Fruit fly (Drosophila melanogaster) whole organism, embryonic: ENCODE data around the gene dgt6.

Source experiments
- ATbp ChIP-seq: fragments of 200-800 bp; sonication (Bioruptor generic); optimal IDR thresholded peaks from 2 replicates; lab custom pipeline; 2017; ENCODE audit warnings: missing biosample characterization, mild to moderate bottlenecking, missing genetic modification characterization, missing genetic modification reagents
- Awh ChIP-seq: fragments of 200-800 bp; sonication (Bioruptor generic); IDR thresholded peaks from 2 replicates; pipeline ENCODE4, ENCODE4 v1.3.6; 2022; ENCODE audit warnings: missing biosample characterization, missing genetic modification characterization
- CG10147 ChIP-seq: fragments of 200-800 bp; sonication (Bioruptor generic); optimal IDR thresholded peaks from 2 replicates; lab custom pipeline; 2019; ENCODE audit warnings: missing biosample characterization, mild to moderate bottlenecking, missing genetic modification characterization, moderate library complexity
- CG10321 ChIP-seq: fragments of 200-800 bp; sonication (Bioruptor generic); IDR thresholded peaks from 2 replicates; pipeline ENCODE4 v1.3.6; 2022; ENCODE audit warnings: missing biosample characterization, missing genetic modification characterization
- CG10431 ChIP-seq: fragments of 200-800 bp; sonication (Bioruptor generic); optimal IDR thresholded peaks from 3 replicates; lab custom pipeline; 2018; ENCODE audit warnings: missing biosample characterization, mild to moderate bottlenecking, missing genetic modification characterization
- CG12942 ChIP-seq: fragments of 200-800 bp; sonication (Bioruptor generic); optimal IDR thresholded peaks from 3 replicates; lab custom pipeline; 2016; ENCODE audit warnings: missing biosample characterization, missing genetic modification characterization
- CG13894 ChIP-seq: fragments of 200-800 bp; sonication (Bioruptor generic); optimal IDR thresholded peaks from 3 replicates; lab custom pipeline; 2018; ENCODE audit warnings: missing biosample characterization, mild to moderate bottlenecking, missing genetic modification characterization, moderate library complexity
- CG15479 ChIP-seq: fragments of 200-800 bp; sonication (Bioruptor generic); optimal IDR thresholded peaks from 3 replicates; lab custom pipeline; 2019; ENCODE audit warnings: missing biosample characterization, mild to moderate bottlenecking, missing genetic modification characterization, moderate library complexity
- CG17385 ChIP-seq: fragments of 200-800 bp; sonication (Bioruptor generic); optimal IDR thresholded peaks from 3 replicates; lab custom pipeline; 2018; ENCODE audit warnings: missing biosample characterization, mild to moderate bottlenecking, missing genetic modification characterization
- CG1832 ChIP-seq: fragments of 200-800 bp; sonication (Bioruptor generic); optimal IDR thresholded peaks from 2 replicates; lab custom pipeline; 2017; ENCODE audit warnings: missing biosample characterization, mild to moderate bottlenecking, missing genetic modification characterization, inconsistent platforms
- CG2199 ChIP-seq: fragments of 200-800 bp; sonication (Bioruptor generic); IDR thresholded peaks from 3 replicates; pipeline ENCODE4 v1.3.6; 2022; ENCODE audit warnings: missing biosample characterization, missing genetic modification characterization
- CG32767 ChIP-seq: fragments of 200-800 bp; sonication (Bioruptor generic); IDR thresholded peaks from 2 replicates; pipeline ENCODE4 v1.3.6; 2022; ENCODE audit warnings: missing biosample characterization, missing genetic modification characterization
- CG3407 ChIP-seq: fragments of 200-800 bp; sonication (Bioruptor generic); optimal IDR thresholded peaks from 2 replicates; lab custom pipeline; 2018; ENCODE audit warnings: missing biosample characterization, mild to moderate bottlenecking, missing genetic modification characterization
- CG4424 ChIP-seq: fragments of 200-800 bp; sonication (Bioruptor generic); optimal IDR thresholded peaks from 3 replicates; lab custom pipeline; 2016; ENCODE audit warnings: missing biosample characterization, missing genetic modification characterization
- CG5180 ChIP-seq: fragments of 200-800 bp; sonication (Bioruptor generic); optimal IDR thresholded peaks from 3 replicates; lab custom pipeline; 2017; ENCODE audit warnings: missing biosample characterization, missing genetic modification characterization, mild to moderate bottlenecking, moderate library complexity, missing genetic modification reagents
- D ChIP-seq, 2 experiments: fragments of 200-800 bp in 1 of 2; fragments of >200 bp in 1 of 2; sonication (Bioruptor generic) in 1 of 2; optimal IDR thresholded peaks; 2 replicates in 1 of 2; 3 replicates in 1 of 2; lab custom pipeline; 2017; ENCODE audit warnings: mild to moderate bottlenecking in 1 of 2, missing biosample characterization in 1 of 2, missing genetic modification characterization in 1 of 2, missing genetic modification reagents in 1 of 2
- D19A ChIP-seq: fragments of 200-800 bp; optimal IDR thresholded peaks from 3 replicates; lab custom pipeline; 2019; ENCODE audit warnings: missing biosample characterization, mild to moderate bottlenecking, missing genetic modification characterization, moderate library complexity
- ERR ChIP-seq: fragments of 200-800 bp; sonication (Bioruptor generic); optimal IDR thresholded peaks from 2 replicates; lab custom pipeline; 2016; ENCODE audit warnings: missing biosample characterization, missing genetic modification characterization
- HLHmδ ChIP-seq: fragments of 200-800 bp; sonication (Bioruptor generic); optimal IDR thresholded peaks from 2 replicates; lab custom pipeline; 2018; ENCODE audit warnings: missing biosample characterization, mild to moderate bottlenecking, missing genetic modification characterization, moderate library complexity
- Pdp1 ChIP-seq, 2 experiments: fragments of 200-800 bp; sonication (Bioruptor generic); optimal IDR thresholded peaks; 3 replicates each; lab custom pipeline; 2016; ENCODE audit warnings: missing biosample characterization in 2 of 2, missing genetic modification characterization in 2 of 2, mild to moderate bottlenecking in 1 of 2, moderate library complexity in 1 of 2
- Ravus ChIP-seq: fragments of 200-800 bp; sonication (Bioruptor generic); IDR thresholded peaks from 2 replicates; pipeline ENCODE4 v1.3.6; 2022; ENCODE audit warnings: missing biosample characterization, missing genetic modification characterization
- Stat92E ChIP-seq, 3 experiments: fragments of >200 bp in 2 of 3; fragments of 200-800 bp in 1 of 3; sonication (Bioruptor generic) in 1 of 3; optimal IDR thresholded peaks; 2 replicates each; lab custom pipeline; 2017 to 2019; ENCODE audit warnings: missing biosample characterization in 3 of 3, missing genetic modification characterization in 3 of 3, mild to moderate bottlenecking in 1 of 3, moderate library complexity in 1 of 3
- cad ChIP-seq: fragments of >200 bp; optimal IDR thresholded peaks from 2 replicates; lab custom pipeline; 2017; ENCODE audit warnings: missing biosample characterization, missing genetic modification characterization
- cato ChIP-seq: fragments of 200-800 bp; sonication (Bioruptor generic); optimal IDR thresholded peaks from 2 replicates; lab custom pipeline; 2016; ENCODE audit warnings: missing biosample characterization, missing genetic modification characterization, borderline replicate concordance
- cg ChIP-seq: fragments of 200-800 bp; sonication (Bioruptor generic); optimal IDR thresholded peaks from 3 replicates; lab custom pipeline; 2019; ENCODE audit warnings: missing biosample characterization, mild to moderate bottlenecking, missing genetic modification characterization, moderate library complexity
- chinmo ChIP-seq: fragments of 200-800 bp; sonication (Bioruptor generic); IDR thresholded peaks from 4 replicates; pipeline ENCODE4 v1.3.6; 2022; ENCODE audit warnings: missing biosample characterization, missing genetic modification characterization; ENCODE audit not compliant: partially characterized antibody
- eve ChIP-seq, 2 experiments: fragments of >200 bp; optimal IDR thresholded peaks; 2 replicates each; lab custom pipeline; 2017; ENCODE audit warnings: missing biosample characterization in 2 of 2, missing genetic modification characterization in 2 of 2
- gsb-n ChIP-seq: fragments of 200-800 bp; sonication (Bioruptor generic); optimal IDR thresholded peaks from 3 replicates; lab custom pipeline; 2018; ENCODE audit warnings: missing biosample characterization, mild to moderate bottlenecking, missing genetic modification characterization
- hb ChIP-seq: fragments of 200-800 bp; sonication (Bioruptor generic); IDR thresholded peaks from 3 replicates; pipeline ENCODE4 v1.3.6; 2022; ENCODE audit warnings: missing biosample characterization, missing genetic modification characterization; ENCODE audit not compliant: partially characterized antibody
- kah ChIP-seq: fragments of 200-800 bp; sonication (Bioruptor generic); optimal IDR thresholded peaks from 2 replicates; lab custom pipeline; 2018; ENCODE audit warnings: missing biosample characterization, mild to moderate bottlenecking, missing genetic modification characterization
- otp ChIP-seq: fragments of 200-800 bp; sonication (Bioruptor generic); IDR thresholded peaks from 3 replicates; pipeline ENCODE4, ENCODE4 v1.3.6; 2022; ENCODE audit warnings: missing biosample characterization, missing genetic modification characterization
- pfk ChIP-seq: fragments of 200-800 bp; sonication (Bioruptor generic); optimal IDR thresholded peaks from 2 replicates; lab custom pipeline; 2018; ENCODE audit warnings: missing biosample characterization, mild to moderate bottlenecking, missing genetic modification characterization, moderate library complexity
- pros ChIP-seq: fragments of 200-800 bp; sonication (Bioruptor generic); optimal IDR thresholded peaks from 3 replicates; lab custom pipeline; 2019; ENCODE audit warnings: missing biosample characterization, mild to moderate bottlenecking, missing genetic modification characterization, moderate library complexity
- sens ChIP-seq: fragments of 200-800 bp; sonication (Bioruptor generic); peaks from one replicate; lab custom pipeline; 2016; ENCODE audit warnings: missing biosample characterization, missing genetic modification characterization
- sna ChIP-seq: fragments of 200-800 bp; sonication (Bioruptor generic); IDR thresholded peaks from 2 replicates; pipeline ENCODE4 v1.3.6; 2022; ENCODE audit warnings: missing biosample characterization, missing genetic modification characterization; ENCODE audit not compliant: partially characterized antibody
- so ChIP-seq: fragments of 200-800 bp; sonication (Bioruptor generic); IDR thresholded peaks from 3 replicates; pipeline ENCODE4 v1.3.6; 2022; ENCODE audit warnings: missing biosample characterization, missing genetic modification characterization
- sob ChIP-seq: fragments of 200-800 bp; sonication (Bioruptor generic); IDR thresholded peaks from 2 replicates; pipeline ENCODE4 v1.3.6; 2022; ENCODE audit warnings: missing biosample characterization, missing genetic modification characterization
- sr ChIP-seq: fragments of 200-800 bp; sonication (Bioruptor generic); IDR thresholded peaks from 3 replicates; pipeline ENCODE4 v1.3.6; 2022; ENCODE audit warnings: missing biosample characterization, missing genetic modification characterization
- tgo ChIP-seq: fragments of 200-800 bp; sonication (Bioruptor generic); IDR thresholded peaks from 3 replicates; pipeline ENCODE4 v1.3.6; 2022; ENCODE audit warnings: missing biosample characterization, missing genetic modification characterization
- tll ChIP-seq, 2 experiments: fragments of 200-800 bp in 1 of 2; fragments of >200 bp in 1 of 2; sonication (Bioruptor generic) in 1 of 2; optimal IDR thresholded peaks; 2 replicates each; lab custom pipeline; 2017 to 2019; ENCODE audit warnings: missing biosample characterization in 2 of 2, missing genetic modification characterization in 2 of 2, mild to moderate bottlenecking in 1 of 2, moderate library complexity in 1 of 2
- twi ChIP-seq: fragments of 200-800 bp; optimal IDR thresholded peaks from 2 replicates; lab custom pipeline; 2019; ENCODE audit warnings: missing biosample characterization, mild to moderate bottlenecking, missing genetic modification characterization, moderate library complexity
- tx ChIP-seq: fragments of 200-800 bp; sonication (Bioruptor generic); optimal IDR thresholded peaks from 2 replicates; lab custom pipeline; 2016; ENCODE audit warnings: missing biosample characterization, missing genetic modification characterization
- unc-4 ChIP-seq: fragments of 200-800 bp; sonication (Bioruptor generic); IDR thresholded peaks from 2 replicates; pipeline ENCODE4 v1.3.6; 2022; ENCODE audit warnings: missing biosample characterization, missing genetic modification characterization; ENCODE audit not compliant: partially characterized antibody
- vvl ChIP-seq: fragments of 200-800 bp; sonication (Bioruptor generic); IDR thresholded peaks from 2 replicates; pipeline ENCODE4 v1.3.6; 2022; ENCODE audit warnings: missing biosample characterization, missing genetic modification characterization
- wdn ChIP-seq: fragments of 200-800 bp; sonication (Bioruptor generic); IDR thresholded peaks from 2 replicates; pipeline ENCODE4 v1.3.6; 2022; ENCODE audit warnings: missing biosample characterization, missing genetic modification characterization
- z ChIP-seq: fragments of 200-800 bp; sonication (Bioruptor generic); IDR thresholded peaks from 3 replicates; pipeline ENCODE4 v1.3.6; 2022; ENCODE audit warnings: missing biosample characterization, missing genetic modification characterization
- zen ChIP-seq: fragments of 200-800 bp; sonication (Bioruptor generic); optimal IDR thresholded peaks from 3 replicates; lab custom pipeline; 2018; ENCODE audit warnings: missing biosample characterization, mild to moderate bottlenecking, missing genetic modification characterization, moderate library complexity

The dgt6 gene

DNA sequence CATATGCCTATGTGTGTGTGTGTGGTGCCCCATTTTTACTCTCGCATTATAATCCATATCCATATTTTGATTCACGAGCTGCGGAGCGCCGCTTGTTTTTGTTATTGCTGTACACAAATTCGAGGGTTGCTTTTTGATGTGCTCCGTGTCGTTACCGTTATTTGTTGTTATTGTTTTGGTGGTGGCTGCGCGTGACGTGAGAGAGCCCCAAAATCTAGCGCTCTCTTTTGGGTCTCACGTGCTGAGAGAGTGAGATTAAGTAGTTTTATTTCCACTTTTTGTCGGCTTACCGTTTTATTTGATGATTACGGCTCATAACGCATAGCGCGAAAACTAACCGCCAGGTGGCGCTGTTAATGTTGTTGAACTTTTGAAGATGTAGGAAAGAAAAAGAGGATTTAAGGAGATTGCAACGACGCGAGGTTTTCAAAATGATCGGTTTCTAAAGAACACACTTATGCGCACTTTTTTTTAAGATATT lies 43.4 kb downstream of the dgt6 start (continued):
- TF ChIP-seq CG10431 = peak; percentile 48
- no peak for TF ChIP-seq ATbp (GFP tag; lab: Kevin White, UChicago)
- peak; percentile 2 for TF ChIP-seq CG4424 (GFP tag; lab: Kevin White, UChicago)
- TF ChIP-seq wdn (GFP tag; lab: Robert Waterston, UW) = no peak
- no peak for TF ChIP-seq Stat92E (GFP tag; optimal IDR thresholded peaks at IDR 0.05; lab: Kevin White, UChicago)
- TF ChIP-seq cad (GFP tag; lab: Kevin White, UChicago) = no peak
- TF ChIP-seq Ravus (GFP tag; lab: Robert Waterston, UW) = no peak
- no peak for TF ChIP-seq sob (GFP tag; lab: Robert Waterston, UW)
- peak; percentile 66 for TF ChIP-seq pros (GFP tag; lab: Kevin White, UChicago)
- TF ChIP-seq CG10147 (GFP tag; lab: Kevin White, UChicago) = no peak
- TF ChIP-seq cato (GFP tag; lab: Kevin White, UChicago) = no peak
- TF ChIP-seq unc-4 (GFP tag; lab: Robert Waterston, UW) = no peak
- no peak for TF ChIP-seq CG1832 (GFP tag; lab: Kevin White, UChicago)
- no peak for TF ChIP-seq hb (GFP tag; lab: Robert Waterston, UW)
- TF ChIP-seq tx (GFP tag; lab: Kevin White, UChicago) = no peak
- peak; percentile 17 for TF ChIP-seq CG13894 (tag; lab: Kevin White, UChicago)

dm6 chr3R:29086896-29087295 lies 43.9 kb downstream of the dgt6 start:
- TF ChIP-seq ERR (GFP tag; lab: Kevin White, UChicago) (no peak), CG2199 (no peak), tll (GFP tag; optimal IDR thresholded peaks at IDR 0.05; lab: Kevin White, UChicago) (peak in 1 of 2 experiments; percentile 59), D19A (tag; lab: Kevin White, UChicago) (no peak), CG17385 (GFP tag; lab: Kevin White, UChicago) (peak; percentile 78), CG12942 (GFP tag; lab: Kevin White, UChicago) (no peak), CG32767 (GFP tag; lab: Robert Waterston, UW) (0 out of 2 replicates have a peak, but pooled peaks have one; percentile 37), kah (peak; percentile 6), sr (peak; percentile 69; the same call in 2 of the 3 replicates), D (optimal IDR thresholded peaks at IDR 0.05; lab: Kevin White, UChicago) (peak; percentile 35), D (GFP tag; optimal IDR thresholded peaks at IDR 0.05; lab: Kevin White, UChicago) (no peak), CG10321 (peak; percentile 71), z (GFP tag; lab: Robert Waterston, UW) (peak; percentile 71; the same call in 2 of the 3 replicates), gsb-n (tag; lab: Kevin White, UChicago) (peak; percentile 60), cg (GFP tag; lab: Kevin White, UChicago) (peak; percentile 72), vvl (GFP tag; lab: Robert Waterston, UW) (peak; percentile 8; the same call in 1 of the 2 replicates), Pdp1 (GFP tag; optimal IDR thresholded peaks at IDR 0.05; lab: Kevin White, UChicago) (peak in 1 of 2 experiments; percentile 19), CG3407 (GFP tag; lab: Kevin White, UChicago) (no peak), Awh (GFP tag; lab: Robert Waterston, UW) (peak; percentile 35; the same call in 1 of the 2 replicates), CG15479 (GFP tag; lab: Kevin White, UChicago) (peak; percentile 73), pfk (GFP tag; lab: Kevin White, UChicago) (no peak), twi (tag; lab: Kevin White, UChicago) (peak; percentile 28), tgo (no peak), eve (GFP tag; optimal IDR thresholded peaks at IDR 0.05; lab: Kevin White, UChicago) (peak in 1 of 2 experiments; percentile 11), zen (tag; lab: Kevin White, UChicago) (peak; percentile 46), CG5180 (GFP tag; lab: Kevin White, UChicago) (peak; percentile 31), HLHmδ (GFP tag; lab: Kevin White, UChicago) (peak; percentile 36), sna (GFP tag; lab: Robert Waterston, UW) (no peak), so (GFP tag; lab: Robert Waterston, UW) (0 out of 3 replicates have a peak, but pooled peaks have one; percentile 20), sens (GFP tag; lab: Kevin White, UChicago) (peak; percentile 66), CG1832 (GFP tag; lab: Kevin White, UChicago) (peak; percentile 14), chinmo (GFP tag; lab: Robert Waterston, UW) (peak; percentile 51; the same call in 1 of the 4 replicates), otp (GFP tag; lab: Robert Waterston, UW) (peak; percentile 20; the same call in 1 of the 3 replicates)
